Worm (Caenorhabditis elegans) whole organism, L4 larva: ENCODE results near the gene gldi-5.

ENCODE experiments used
- R02D3.7 ChIP-seq: fragments of 150-350 bp; sonication (generic microtip); optimal IDR thresholded peaks from 3 replicates; lab custom pipeline; 2014; ENCODE audit warnings: missing biosample characterization, missing genetic modification characterization
- T20F7.1 ChIP-seq: fragments of 200-800 bp; sonication (Bioruptor generic); optimal IDR thresholded peaks from 2 replicates; lab custom pipeline; 2018; ENCODE audit warnings: mild to moderate bottlenecking, missing genetic modification characterization, missing compliant biosample characterization
- aha-1 ChIP-seq: fragments of 150-350 bp; peaks from one replicate; lab custom pipeline; 2014; ENCODE audit warnings: missing biosample characterization, missing genetic modification characterization
- ceh-28 ChIP-seq: fragments of 150-350 bp; optimal IDR thresholded peaks from 2 replicates; lab custom pipeline; 2014; ENCODE audit warnings: missing biosample characterization, missing genetic modification reagents, missing genetic modification characterization
- ces-1 ChIP-seq: fragments of 150-350 bp; sonication (generic microtip); optimal IDR thresholded peaks from 4 replicates; lab custom pipeline; 2014; ENCODE audit warnings: missing biosample characterization, missing genetic modification reagents, missing genetic modification characterization
- cey-2 ChIP-seq: sonication (generic microtip); optimal IDR thresholded peaks from 3 replicates; lab custom pipeline; 2017; ENCODE audit warnings: missing genetic modification characterization, mild to moderate bottlenecking, missing compliant biosample characterization, antibody characterized with exemption, borderline replicate concordance; ENCODE audit not compliant: insufficient read depth
- ctbp-1 ChIP-seq: fragments of 200-800 bp; sonication (Bioruptor generic); IDR thresholded peaks from 2 replicates; pipeline ENCODE4 v1.3.6; 2022; ENCODE audit warnings: missing genetic modification reagents, missing genetic modification characterization, missing compliant biosample characterization
- daf-16 ChIP-seq, 3 experiments: sonication (generic microtip); optimal IDR thresholded peaks; 2 replicates each; lab custom pipeline; 2016 to 2017; ENCODE audit warnings: missing genetic modification characterization in 3 of 3, missing genetic modification reagents in 3 of 3, mild to moderate bottlenecking in 2 of 3, missing compliant biosample characterization in 2 of 3, missing biosample characterization in 1 of 3, moderate library complexity in 1 of 3
- dmd-8 ChIP-seq: fragments of 200-800 bp; sonication (Bioruptor generic); IDR thresholded peaks from 2 replicates; pipeline ENCODE4 v1.3.6; 2022; ENCODE audit warnings: missing genetic modification characterization, missing compliant biosample characterization
- duxl-1 ChIP-seq: sonication (generic microtip); optimal IDR thresholded peaks from 2 replicates; lab custom pipeline; 2016; ENCODE audit warnings: mild to moderate bottlenecking, missing genetic modification characterization, moderate library complexity, missing compliant biosample characterization; ENCODE audit not compliant: poor library complexity
- dve-1 ChIP-seq: sonication (generic microtip); optimal IDR thresholded peaks from 2 replicates; lab custom pipeline; 2017; ENCODE audit warnings: antibody characterized with exemption, mild to moderate bottlenecking, missing genetic modification characterization, missing compliant biosample characterization; ENCODE audit not compliant: insufficient read depth
- hlh-30 ChIP-seq: sonication (generic microtip); optimal IDR thresholded peaks from 2 replicates; lab custom pipeline; 2017; ENCODE audit warnings: antibody characterized with exemption, mild to moderate bottlenecking, missing genetic modification characterization, missing compliant biosample characterization; ENCODE audit not compliant: insufficient read depth
- hmg-1.1 ChIP-seq: fragments of 200-800 bp; sonication (Bioruptor generic); IDR thresholded peaks from 2 replicates; pipeline ENCODE4 v1.3.6; 2022; ENCODE audit warnings: missing genetic modification reagents, missing genetic modification characterization, missing compliant biosample characterization
- lim-7 ChIP-seq: fragments of 200-800 bp; sonication (Bioruptor generic); IDR thresholded peaks from 2 replicates; pipeline ENCODE4 v1.3.6; 2022; ENCODE audit warnings: missing genetic modification characterization, missing compliant biosample characterization
- lsy-2 ChIP-seq, 2 experiments: fragments of 150-350 bp in 1 of 2; sonication (generic microtip) in 1 of 2; optimal IDR thresholded peaks; 2 replicates each; lab custom pipeline; 2014 to 2017; ENCODE audit warnings: missing biosample characterization in 2 of 2, missing genetic modification characterization in 2 of 2
- mdl-1 ChIP-seq, 2 experiments: fragments of 150-350 bp in 1 of 2; sonication (generic microtip) in 1 of 2; optimal IDR thresholded peaks; 2 replicates each; lab custom pipeline; 2014 to 2017; ENCODE audit warnings: missing biosample characterization in 2 of 2, missing genetic modification characterization in 2 of 2
- mep-1 ChIP-seq: fragments of 150-350 bp; sonication (generic microtip); optimal IDR thresholded peaks from 3 replicates; lab custom pipeline; 2014; ENCODE audit warnings: missing biosample characterization, missing genetic modification characterization
- mes-2 ChIP-seq: sonication (generic microtip); optimal IDR thresholded peaks from 2 replicates; lab custom pipeline; 2016; ENCODE audit warnings: missing genotype, mild to moderate bottlenecking, missing genetic modification characterization, missing compliant biosample characterization; ENCODE audit not compliant: poor library complexity, severe bottlenecking
- nhr-10 ChIP-seq: fragments of 150-350 bp; optimal IDR thresholded peaks from 2 replicates; lab custom pipeline; 2014; ENCODE audit warnings: missing biosample characterization, missing genetic modification characterization
- nhr-102 ChIP-seq: sonication (generic microtip); optimal IDR thresholded peaks from 2 replicates; lab custom pipeline; 2016; ENCODE audit warnings: mild to moderate bottlenecking, missing genetic modification characterization, moderate library complexity, missing compliant biosample characterization
- nhr-11 ChIP-seq: fragments of 150-350 bp; optimal IDR thresholded peaks from 2 replicates; lab custom pipeline; 2014; ENCODE audit warnings: missing biosample characterization, missing genetic modification characterization
- nhr-111 ChIP-seq: fragments of 200-800 bp; sonication (Bioruptor generic); optimal IDR thresholded peaks from 2 replicates; lab custom pipeline; 2018; ENCODE audit warnings: mild to moderate bottlenecking, missing genetic modification characterization, missing compliant biosample characterization
- nhr-25 ChIP-seq: sonication (generic microtip); optimal IDR thresholded peaks from 2 replicates; lab custom pipeline; 2017; ENCODE audit warnings: missing genetic modification characterization, mild to moderate bottlenecking, missing compliant biosample characterization, antibody characterized with exemption, moderate library complexity, borderline replicate concordance; ENCODE audit not compliant: insufficient read depth
- nhr-28 ChIP-seq: fragments of 150-350 bp; optimal IDR thresholded peaks from 2 replicates; lab custom pipeline; 2014; ENCODE audit warnings: missing biosample characterization, missing genetic modification characterization
- nhr-41 ChIP-seq: fragments of 200-800 bp; sonication (Bioruptor generic); IDR thresholded peaks from 2 replicates; pipeline ENCODE4 v1.3.6; 2022; ENCODE audit warnings: missing genetic modification reagents, missing genetic modification characterization, missing compliant biosample characterization
- nhr-6 ChIP-seq: fragments of 150-350 bp; optimal IDR thresholded peaks from 2 replicates; lab custom pipeline; 2014; ENCODE audit warnings: missing biosample characterization, missing genetic modification characterization
- pha-4 ChIP-seq, 2 experiments: fragments of 150-350 bp in 1 of 2; fragments of 200-800 bp in 1 of 2; sonication (Bioruptor generic) in 1 of 2; IDR thresholded peaks in 1 of 2; optimal IDR thresholded peaks in 1 of 2; 2 replicates each; pipeline versions ENCODE4 v1.3.6 to Lab custom; 2014 to 2022; ENCODE audit warnings: missing genetic modification characterization in 2 of 2, missing genetic modification reagents in 2 of 2, missing biosample characterization in 1 of 2, missing compliant biosample characterization in 1 of 2
- pqm-1 ChIP-seq: sonication (generic microtip); optimal IDR thresholded peaks from 2 replicates; lab custom pipeline; 2017; ENCODE audit warnings: missing biosample characterization, missing genetic modification characterization
- rbr-2 ChIP-seq: sonication (generic microtip); optimal IDR thresholded peaks from 2 replicates; lab custom pipeline; 2016; ENCODE audit warnings: missing genotype, missing genetic modification characterization, missing compliant biosample characterization
- set-16 ChIP-seq: fragments of 200-800 bp; sonication (Bioruptor generic); IDR thresholded peaks from 2 replicates; pipeline ENCODE4 v1.3.6; 2022; ENCODE audit warnings: missing genetic modification reagents, missing genetic modification characterization, missing compliant biosample characterization
- snpc-4 ChIP-seq: fragments of 150-350 bp; optimal IDR thresholded peaks from 2 replicates; lab custom pipeline; 2014; ENCODE audit warnings: missing biosample characterization, missing genetic modification characterization
- unc-130 ChIP-seq: sonication (generic microtip); optimal IDR thresholded peaks from 2 replicates; lab custom pipeline; 2016; ENCODE audit warnings: missing genetic modification reagents, missing genetic modification characterization, missing compliant biosample characterization
- unc-62 ChIP-seq, 3 experiments: fragments of 150-350 bp in 1 of 3; sonication (generic microtip); optimal IDR thresholded peaks in 2 of 3; peaks in 1 of 3; 1 replicate in 1 of 3; 2 replicates in 2 of 3; lab custom pipeline; 2014 to 2017; ENCODE audit warnings: missing biosample characterization in 3 of 3, missing genetic modification characterization in 3 of 3, missing genetic modification reagents in 3 of 3, missing genotype in 1 of 3

Gene gldi-5

DNA sequence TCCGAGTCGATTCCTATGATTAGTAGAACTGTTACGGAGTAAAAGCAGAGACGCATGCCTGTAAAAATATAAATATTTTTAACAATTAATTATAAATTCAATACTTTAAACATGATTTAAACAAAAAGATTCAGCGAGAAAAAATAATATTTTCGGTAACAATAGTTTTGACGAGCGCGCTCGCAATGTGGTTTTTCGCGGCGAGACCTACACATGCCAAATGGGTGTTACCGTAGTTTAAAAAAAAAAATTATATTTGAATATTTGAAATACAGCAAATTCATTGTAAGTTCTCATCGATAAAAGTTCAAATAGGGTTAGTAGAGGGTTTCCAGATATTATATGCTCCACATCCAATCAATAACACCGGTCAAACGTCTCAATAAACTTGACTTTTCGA lies at the start of gene gldi-5:
gldi-5 (minus strand) TSS at position 58 of the 400 bp plus-strand sequence.
- TF ChIP-seq nhr-111 (GFP tag; lab: Kevin White, UChicago) (no peak), nhr-102 (tag; lab: Kevin White, UChicago) (no peak), pqm-1 (tag; lab: Kevin White, UChicago) (no peak), unc-130 (no peak), nhr-41 (no peak), hmg-1.1 (GFP tag; lab: Robert Waterston, UW) (no peak), nhr-10 (tag; lab: Kevin White, UChicago) (no peak), mep-1 (tag; lab: Kevin White, UChicago) (no peak)

ce11 chrIII:3774550-3774949 lies 48.2 kb upstream of the gldi-5 start:
- TF ChIP-seq duxl-1 (tag; lab: Kevin White, UChicago) (no peak), snpc-4 (no peak), unc-62 (GFP tag; optimal IDR thresholded peaks at IDR 0.05 in 1 of 2; lab: Kevin White, UChicago) (peak in 1 of 2 experiments; percentile 98), unc-62 (tag; optimal IDR thresholded peaks at IDR 0.05; lab: Kevin White, UChicago) (no peak), ces-1 (GFP tag; lab: Kevin White, UChicago) (no peak), ctbp-1 (GFP tag; lab: Robert Waterston, UW) (no peak), T20F7.1 (GFP tag; lab: Kevin White, UChicago) (no peak), lim-7 (GFP tag; lab: Robert Waterston, UW) (no peak)
- TF ChIP-seq, all 104 proteins: peak for 1

DNA sequence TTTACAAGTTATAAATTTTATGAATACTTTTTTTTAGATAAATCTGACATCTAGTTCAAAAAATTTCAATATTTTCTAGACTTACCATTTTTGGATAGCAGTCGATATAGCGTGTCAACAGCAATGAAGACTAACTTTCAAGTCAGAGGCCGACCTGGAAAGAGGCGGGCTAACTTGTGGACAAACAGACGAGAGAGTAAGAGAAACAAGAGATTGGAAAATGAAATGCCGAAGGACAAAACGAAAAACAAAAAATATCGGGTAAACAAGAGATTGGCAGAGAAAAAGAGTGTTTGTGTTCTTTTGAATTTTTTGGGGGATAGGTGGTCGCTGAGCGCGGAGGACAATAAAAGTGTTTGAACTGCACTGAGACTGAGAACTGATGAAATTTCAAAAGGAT lies 46.9 kb upstream of the gldi-5 start, which contains the start of gene lec-4:
lec-4 (minus strand) TSS at position 154 of the 400 bp plus-strand sequence.
- TF ChIP-seq ceh-28 (no peak), hmg-1.1 (GFP tag; lab: Robert Waterston, UW) (peak; percentile 29; the same call in 1 of the 2 replicates), nhr-11 (peak; percentile 69), nhr-111 (GFP tag; lab: Kevin White, UChicago) (no peak), nhr-25 (tag; lab: Kevin White, UChicago) (peak; percentile 36), pha-4 (GFP tag; IDR thresholded peaks at IDR 0.05; lab: Robert Waterston, UW) (no peak), pha-4 (tag; optimal IDR thresholded peaks at IDR 0.05; lab: Kevin White, UChicago) (peak; percentile 73), dmd-8 (GFP tag; lab: Robert Waterston, UW) (no peak), lsy-2 (tag; optimal IDR thresholded peaks at IDR 0.05; lab: Kevin White, UChicago) (peak; percentile 24 to 53), nhr-28 (tag; lab: Kevin White, UChicago) (peak; percentile 16), mes-2 (peak; percentile 57), hlh-30 (peak; percentile 26), mdl-1 (tag; optimal IDR thresholded peaks at IDR 0.05; lab: Kevin White, UChicago) (peak in 1 of 2 experiments; percentile 61), aha-1 (tag; lab: Kevin White, UChicago) (peak; percentile 98), cey-2 (tag; lab: Kevin White, UChicago) (no peak), daf-16 (GFP tag; optimal IDR thresholded peaks at IDR 0.05; lab: Kevin White, UChicago) (peak in 1 of 2 experiments; percentile 82), daf-16 (tag; optimal IDR thresholded peaks at IDR 0.05; lab: Kevin White, UChicago) (peak; percentile 90), rbr-2 (peak; percentile 30), nhr-6 (tag; lab: Kevin White, UChicago) (peak; percentile 77), unc-62 (GFP tag; optimal IDR thresholded peaks at IDR 0.05 in 1 of 2; lab: Kevin White, UChicago) (peak in 1 of 2 experiments; percentile 79), unc-62 (tag; optimal IDR thresholded peaks at IDR 0.05; lab: Kevin White, UChicago) (no peak), R02D3.7 (tag; lab: Kevin White, UChicago) (no peak), mep-1 (tag; lab: Kevin White, UChicago) (peak; percentile 59), dve-1 (tag; lab: Kevin White, UChicago) (peak; percentile 76)

DNA sequence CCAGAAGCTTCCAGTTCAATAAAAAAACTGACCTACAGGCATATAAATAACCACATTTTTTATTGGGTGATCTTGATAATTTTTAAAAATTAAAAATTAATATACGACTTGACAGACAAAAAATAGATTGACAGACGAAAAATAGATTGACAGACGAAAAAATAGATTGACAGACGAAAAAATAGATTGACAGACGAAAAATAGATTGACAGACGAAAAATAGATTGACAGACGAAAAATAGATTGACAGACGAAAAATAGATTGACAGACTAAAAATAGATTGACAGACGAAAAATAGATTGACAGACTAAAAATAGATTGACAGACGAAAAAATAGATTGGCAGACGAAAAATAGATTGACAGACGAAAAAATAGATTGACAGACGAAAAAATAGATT lies 44.1 kb upstream of the gldi-5 start:
- peak; percentile 42 for TF ChIP-seq set-16
- TF ChIP-seq, all 104 proteins: peak for 1; not testable (repeated sequence) for 103
